Worm (Caenorhabditis elegans) whole organism, mixed stage, embryonic: ENCODE data around the gene pcn-1.

Experiments used
- M03D4.4 ChIP-seq: sonication (generic microtip); optimal IDR thresholded peaks from 2 replicates; lab custom pipeline; 2017; ENCODE audit warnings: mild to moderate bottlenecking, missing genetic modification characterization, missing compliant biosample characterization
- bed-3 ChIP-seq: fragments of 200-800 bp; sonication (Bioruptor generic); optimal IDR thresholded peaks from 3 replicates; lab custom pipeline; 2018; ENCODE audit warnings: mild to moderate bottlenecking, missing genetic modification characterization, moderate library complexity, missing compliant biosample characterization
- blmp-1 ChIP-seq: fragments of 150-350 bp; optimal IDR thresholded peaks from 2 replicates; lab custom pipeline; 2014; ENCODE audit warnings: missing biosample characterization, missing genetic modification characterization
- ceh-39 ChIP-seq: fragments of 150-350 bp; optimal IDR thresholded peaks from 2 replicates; lab custom pipeline; 2014; ENCODE audit warnings: missing biosample characterization, missing genetic modification characterization
- ceh-43 ChIP-seq: fragments of 200-800 bp; sonication (Bioruptor generic); optimal IDR thresholded peaks from 2 replicates; lab custom pipeline; 2018; ENCODE audit warnings: mild to moderate bottlenecking, missing genetic modification characterization, moderate library complexity, missing compliant biosample characterization
- ces-1 ChIP-seq: fragments of 150-350 bp; optimal IDR thresholded peaks from 2 replicates; lab custom pipeline; 2014; ENCODE audit warnings: missing biosample characterization, missing genetic modification reagents, missing genetic modification characterization
- cnd-1 ChIP-seq: fragments of 200-800 bp; sonication (Bioruptor generic); optimal IDR thresholded peaks from 2 replicates; lab custom pipeline; 2018; ENCODE audit warnings: mild to moderate bottlenecking, missing genetic modification characterization, missing compliant biosample characterization
- drap-1 ChIP-seq: fragments of 200-800 bp; sonication (Bioruptor generic); optimal IDR thresholded peaks from 3 replicates; lab custom pipeline; 2018; ENCODE audit warnings: mild to moderate bottlenecking, missing genetic modification characterization, missing compliant biosample characterization
- elt-1 ChIP-seq: sonication (generic microtip); optimal IDR thresholded peaks from 2 replicates; lab custom pipeline; 2017; ENCODE audit warnings: missing genetic modification characterization, mild to moderate bottlenecking, missing compliant biosample characterization, antibody characterized with exemption, moderate library complexity, borderline replicate concordance; ENCODE audit not compliant: insufficient read depth
- elt-3 ChIP-seq: fragments of 150-350 bp; optimal IDR thresholded peaks from 2 replicates; lab custom pipeline; 2014; ENCODE audit warnings: missing biosample characterization, missing genetic modification characterization
- ham-2 ChIP-seq: fragments of 200-800 bp; sonication (Bioruptor generic); optimal IDR thresholded peaks from 2 replicates; lab custom pipeline; 2018; ENCODE audit warnings: mild to moderate bottlenecking, missing genetic modification characterization, missing compliant biosample characterization
- hlh-1 ChIP-seq: fragments of 150-350 bp; optimal IDR thresholded peaks from 2 replicates; lab custom pipeline; 2014; ENCODE audit warnings: missing biosample characterization, missing genetic modification reagents, missing genetic modification characterization
- lin-32 ChIP-seq: fragments of 200-800 bp; sonication (Bioruptor generic); optimal IDR thresholded peaks from 2 replicates; lab custom pipeline; 2018; ENCODE audit warnings: mild to moderate bottlenecking, missing genetic modification characterization, missing compliant biosample characterization
- lsy-2 ChIP-seq: fragments of 150-350 bp; optimal IDR thresholded peaks from 2 replicates; lab custom pipeline; 2014; ENCODE audit warnings: missing biosample characterization, missing genetic modification characterization
- mab-5 ChIP-seq: fragments of 150-350 bp; optimal IDR thresholded peaks from 2 replicates; lab custom pipeline; 2014; ENCODE audit warnings: missing biosample characterization, missing genetic modification characterization
- mep-1 ChIP-seq: fragments of 150-350 bp; optimal IDR thresholded peaks from 2 replicates; lab custom pipeline; 2017; ENCODE audit warnings: missing biosample characterization, missing genetic modification reagents, missing genetic modification characterization, inconsistent platforms
- mls-2 ChIP-seq: sonication (generic microtip); optimal IDR thresholded peaks from 2 replicates; lab custom pipeline; 2016; ENCODE audit warnings: mild to moderate bottlenecking, missing genetic modification characterization, moderate library complexity, missing compliant biosample characterization
- nhr-12 ChIP-seq: fragments of 150-350 bp; optimal IDR thresholded peaks from 2 replicates; lab custom pipeline; 2014; ENCODE audit warnings: missing biosample characterization, missing genetic modification characterization
- nhr-2 ChIP-seq: fragments of 150-350 bp; optimal IDR thresholded peaks from 2 replicates; lab custom pipeline; 2014; ENCODE audit warnings: missing biosample characterization, missing genetic modification characterization
- nhr-237 ChIP-seq: fragments of 150-350 bp; optimal IDR thresholded peaks from 2 replicates; lab custom pipeline; 2014; ENCODE audit warnings: missing biosample characterization, missing genetic modification characterization
- nhr-28 ChIP-seq: fragments of 150-350 bp; optimal IDR thresholded peaks from 2 replicates; lab custom pipeline; 2014; ENCODE audit warnings: missing biosample characterization, missing genetic modification characterization
- nhr-76 ChIP-seq: sonication (generic microtip); optimal IDR thresholded peaks from 2 replicates; lab custom pipeline; 2017; ENCODE audit warnings: missing biosample characterization, missing genetic modification characterization
- pha-4 ChIP-seq: fragments of 150-350 bp; optimal IDR thresholded peaks from 2 replicates; lab custom pipeline; 2018; ENCODE audit warnings: missing biosample characterization, missing genetic modification reagents, missing genetic modification characterization
- sem-2 ChIP-seq: fragments of 200-800 bp; sonication (Bioruptor generic); optimal IDR thresholded peaks from 2 replicates; lab custom pipeline; 2018; ENCODE audit warnings: mild to moderate bottlenecking, missing genetic modification characterization, missing compliant biosample characterization
- snpc-4 ChIP-seq: fragments of 150-350 bp; optimal IDR thresholded peaks from 2 replicates; lab custom pipeline; 2014; ENCODE audit warnings: missing biosample characterization, missing genetic modification characterization
- sptf-1 ChIP-seq: sonication (generic microtip); optimal IDR thresholded peaks from 2 replicates; lab custom pipeline; 2017; ENCODE audit warnings: mild to moderate bottlenecking, missing genetic modification characterization, moderate library complexity, missing compliant biosample characterization
- tbx-8 ChIP-seq: fragments of 200-800 bp; sonication (Bioruptor generic); optimal IDR thresholded peaks from 2 replicates; lab custom pipeline; 2018; ENCODE audit warnings: mild to moderate bottlenecking, missing genetic modification characterization, moderate library complexity, missing compliant biosample characterization
- unc-120 ChIP-seq: sonication (generic microtip); optimal IDR thresholded peaks from 2 replicates; lab custom pipeline; 2017; ENCODE audit warnings: missing genetic modification characterization, missing compliant biosample characterization; ENCODE audit not compliant: poor library complexity, severe bottlenecking
- unc-39 ChIP-seq: fragments of 150-350 bp; optimal IDR thresholded peaks from 2 replicates; lab custom pipeline; 2014; ENCODE audit warnings: missing biosample characterization, missing genetic modification characterization
- unc-62 ChIP-seq: fragments of 150-350 bp; optimal IDR thresholded peaks from 2 replicates; lab custom pipeline; 2014; ENCODE audit warnings: missing biosample characterization, missing genetic modification reagents, missing genetic modification characterization
- zip-8 ChIP-seq: fragments of 150-350 bp; optimal IDR thresholded peaks from 2 replicates; lab custom pipeline; 2014; ENCODE audit warnings: missing biosample characterization, missing genetic modification characterization
- ztf-11 ChIP-seq: fragments of 150-350 bp; optimal IDR thresholded peaks from 2 replicates; lab custom pipeline; 2014; ENCODE audit warnings: missing biosample characterization, missing genetic modification characterization

The pcn-1 gene

DNA sequence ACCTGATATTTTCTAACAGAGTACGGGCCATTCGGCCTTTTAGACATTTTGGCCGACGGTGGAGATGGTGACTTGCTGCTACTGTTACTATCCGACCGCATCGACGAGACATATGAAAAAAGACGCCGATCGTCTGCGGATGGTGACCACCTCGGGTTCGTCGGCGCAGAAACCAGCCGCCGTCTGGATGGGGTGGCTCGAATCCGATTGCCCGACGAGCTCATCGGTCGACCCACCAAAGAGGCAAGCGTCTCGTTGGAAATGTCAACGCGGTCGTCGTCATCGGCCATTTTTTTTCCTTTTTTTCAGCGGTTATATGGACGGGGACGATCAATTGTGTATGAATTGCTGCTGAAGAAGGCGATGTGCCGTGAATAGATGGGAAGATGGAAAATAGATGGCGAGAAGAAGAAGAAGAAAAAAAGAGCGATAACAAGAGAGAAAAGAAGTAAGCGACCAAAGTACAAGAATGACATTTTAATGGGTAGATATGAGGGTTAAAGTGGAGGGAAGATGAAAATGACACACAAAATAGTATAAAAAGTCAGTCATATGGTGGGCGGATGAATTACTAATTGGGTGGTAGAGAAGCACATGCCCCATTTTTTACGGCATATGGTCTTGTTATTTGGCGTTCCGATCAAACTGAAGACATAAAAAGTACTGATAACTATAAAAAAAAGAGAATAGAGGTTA is 30.4 kb downstream of the pcn-1 start:
- no peak for TF ChIP-seq sptf-1 (tag; lab: Kevin White, UChicago)
- TF ChIP-seq nhr-2 (tag; lab: Kevin White, UChicago): no peak
- TF ChIP-seq zip-8: no peak
- TF ChIP-seq drap-1 (GFP tag; lab: Kevin White, UChicago): no peak
- no peak for TF ChIP-seq sem-2
- peak; percentile 17 for TF ChIP-seq elt-1

DNA sequence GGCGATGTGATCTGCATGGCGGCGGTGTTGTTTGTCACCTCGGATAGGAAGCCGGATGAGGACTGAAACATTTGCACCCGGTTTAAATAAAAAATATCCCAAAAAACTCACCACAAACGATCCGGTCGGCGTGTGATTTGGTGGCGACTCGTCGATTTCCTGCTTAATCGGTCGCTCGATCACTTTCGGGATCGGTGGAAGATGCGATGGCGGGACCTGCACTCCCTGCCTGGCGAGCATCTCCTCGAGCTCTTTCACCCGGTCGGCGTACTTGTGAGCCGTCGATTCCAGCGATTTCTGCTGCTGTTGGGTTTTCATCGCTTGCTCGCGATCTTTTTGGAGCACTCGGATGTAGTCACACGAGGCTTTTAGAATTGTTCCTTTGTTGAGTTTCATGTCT is 32.5 kb downstream of the pcn-1 start:
- TF ChIP-seq unc-120 (no peak), unc-62 (GFP tag; lab: Kevin White, UChicago) (no peak), cnd-1 (no peak), nhr-237 (tag; lab: Kevin White, UChicago) (no peak), blmp-1 (tag; lab: Kevin White, UChicago) (no peak), unc-39 (tag; lab: Kevin White, UChicago) (no peak), ham-2 (GFP tag; lab: Kevin White, UChicago) (no peak), ceh-43 (GFP tag; lab: Kevin White, UChicago) (no peak), nhr-28 (no peak), nhr-76 (tag; lab: Kevin White, UChicago) (no peak), tbx-8 (no peak), bed-3 (GFP tag; lab: Kevin White, UChicago) (no peak), lin-32 (GFP tag; lab: Kevin White, UChicago) (no peak)

DNA sequence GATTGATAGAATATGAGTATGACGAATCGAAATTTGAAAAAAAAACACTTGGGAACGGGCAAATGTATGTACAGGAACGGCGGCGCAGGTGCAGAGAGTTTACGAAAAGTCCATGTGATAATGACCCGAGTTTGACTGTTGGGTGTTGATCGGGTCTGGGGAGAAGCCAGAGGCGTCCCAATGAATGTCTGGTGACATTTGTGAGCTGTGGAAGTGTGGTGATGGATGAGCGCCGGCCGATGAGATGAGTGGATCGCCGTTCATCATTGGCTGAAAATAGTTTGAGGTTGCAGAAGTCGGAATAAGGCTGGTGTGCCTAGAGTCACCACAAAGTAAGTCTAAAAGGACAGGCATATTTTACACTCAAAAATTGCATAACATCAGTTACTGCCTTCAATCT is 33.6 kb downstream of the pcn-1 start:
- TF ChIP-seq elt-1: no peak
- TF ChIP-seq nhr-28: no peak
- no peak for TF ChIP-seq lin-32 (GFP tag; lab: Kevin White, UChicago)
- no peak for TF ChIP-seq unc-120
- no peak for TF ChIP-seq nhr-76 (tag; lab: Kevin White, UChicago)
- no peak for TF ChIP-seq sem-2
- TF ChIP-seq, all 35 proteins: peak for 0

DNA sequence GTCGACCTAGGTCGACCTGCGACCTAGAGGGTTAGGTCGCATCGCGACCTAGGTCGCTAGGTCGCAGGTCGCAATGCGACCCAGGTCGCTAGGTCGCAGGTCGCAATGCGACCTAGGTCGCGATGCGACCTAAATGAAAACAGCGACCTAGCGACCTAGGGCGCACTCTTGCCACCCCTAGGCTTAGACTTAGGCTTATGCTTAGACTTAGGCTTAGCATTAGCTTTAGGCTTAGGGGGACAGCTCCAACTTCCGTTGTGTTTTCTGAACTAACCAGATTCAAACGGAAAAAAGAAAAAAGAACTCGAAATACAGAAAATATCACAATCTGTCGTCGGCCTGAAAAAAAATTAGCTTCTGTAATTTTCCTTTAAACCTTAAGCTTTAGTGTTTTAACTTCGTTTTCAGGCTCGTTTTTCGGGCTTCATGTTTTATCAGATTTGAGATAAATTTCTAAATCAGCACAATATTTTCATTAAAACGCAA is 34.9 kb downstream of the pcn-1 start:
- TF ChIP-seq lsy-2 (tag; lab: Kevin White, UChicago): no peak
- no peak for TF ChIP-seq drap-1 (GFP tag; lab: Kevin White, UChicago)
- TF ChIP-seq M03D4.4 (tag; lab: Kevin White, UChicago): no peak
- no peak for TF ChIP-seq unc-62 (GFP tag; lab: Kevin White, UChicago)
- TF ChIP-seq ztf-11 (tag; lab: Kevin White, UChicago): no peak
- no peak for TF ChIP-seq zip-8
- TF ChIP-seq hlh-1 (tag; lab: Kevin White, UChicago): no peak

DNA sequence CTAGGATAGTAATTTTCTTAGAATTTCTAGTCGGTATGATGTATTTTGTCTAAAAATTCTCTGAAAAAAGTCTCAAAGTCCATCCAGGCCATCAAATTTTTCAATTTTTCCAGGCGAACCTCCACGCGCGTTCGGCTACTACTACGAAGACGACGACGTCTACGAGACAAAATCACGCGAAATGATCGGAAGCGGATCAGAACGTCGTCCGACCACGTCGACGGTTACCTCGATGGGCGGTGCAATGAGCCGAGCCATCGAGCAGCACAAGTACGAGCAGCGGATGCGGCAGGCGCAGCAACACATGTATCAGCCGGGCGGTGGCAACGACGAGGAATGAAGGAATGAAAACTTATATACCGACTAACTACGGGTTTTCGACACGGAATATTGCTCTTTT is 35.6 kb downstream of the pcn-1 start:
- TF ChIP-seq ceh-39 (tag; lab: Kevin White, UChicago) (no peak), unc-120 (no peak), pha-4 (tag; lab: Kevin White, UChicago) (no peak), mep-1 (tag; lab: Kevin White, UChicago) (no peak), tbx-8 (no peak), bed-3 (GFP tag; lab: Kevin White, UChicago) (no peak), nhr-237 (tag; lab: Kevin White, UChicago) (no peak), elt-3 (tag; lab: Kevin White, UChicago) (no peak), nhr-76 (tag; lab: Kevin White, UChicago) (no peak), ztf-11 (tag; lab: Kevin White, UChicago) (no peak), sptf-1 (tag; lab: Kevin White, UChicago) (no peak), snpc-4 (tag; lab: Kevin White, UChicago) (no peak), blmp-1 (tag; lab: Kevin White, UChicago) (no peak), elt-1 (no peak)

DNA sequence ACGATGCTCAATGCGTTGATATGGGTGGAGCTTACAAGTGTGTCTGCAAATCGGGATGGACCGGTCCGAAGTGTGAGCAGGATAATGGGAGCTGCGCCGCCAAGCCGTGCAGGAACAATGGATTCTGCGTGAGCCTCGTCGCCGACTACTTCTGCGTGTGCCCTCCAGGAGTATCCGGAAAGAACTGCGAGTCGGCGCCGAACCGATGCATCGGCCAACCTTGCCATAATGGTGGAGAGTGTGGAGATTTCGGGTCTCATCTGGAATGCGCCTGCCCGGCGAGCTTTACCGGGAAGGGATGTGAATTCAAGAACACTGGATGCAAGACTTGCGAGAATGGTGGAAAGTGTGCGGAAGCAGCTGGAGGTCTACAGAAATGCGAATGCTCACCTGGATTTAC is 39.3 kb downstream of the pcn-1 start:
- TF ChIP-seq ces-1 (GFP tag; lab: Kevin White, UChicago): no peak
- no peak for TF ChIP-seq hlh-1 (tag; lab: Kevin White, UChicago)
- no peak for TF ChIP-seq lin-32 (GFP tag; lab: Kevin White, UChicago)
- no peak for TF ChIP-seq lsy-2 (tag; lab: Kevin White, UChicago)
- no peak for TF ChIP-seq nhr-28
- no peak for TF ChIP-seq unc-120
- no peak for TF ChIP-seq mls-2
- no peak for TF ChIP-seq ham-2 (GFP tag; lab: Kevin White, UChicago)
- TF ChIP-seq nhr-12 (tag; lab: Kevin White, UChicago): no peak
- no peak for TF ChIP-seq cnd-1
- no peak for TF ChIP-seq tbx-8
- no peak for TF ChIP-seq mab-5 (tag; lab: Kevin White, UChicago)
